Worm (Caenorhabditis elegans) whole organism, L4 larva: ENCODE measurements around the gene srgp-1.

Source experiments
- D1046.2 ChIP-seq: fragments of 200-800 bp; sonication (Bioruptor generic); IDR thresholded peaks from 2 replicates; pipeline ENCODE4 v1.3.6; 2022; ENCODE audit warnings: missing genetic modification characterization, missing compliant biosample characterization
- F26F4.8 ChIP-seq: fragments of 200-800 bp; sonication (Bioruptor generic); conservative IDR thresholded peaks from 2 replicates; pipeline ENCODE4 v1.3.6; 2022; ENCODE audit warnings: missing genetic modification characterization, missing compliant biosample characterization
- F44E2.7 ChIP-seq: fragments of 200-800 bp; sonication (Bioruptor generic); IDR thresholded peaks from 2 replicates; pipeline ENCODE4 v2.1.2; 2022; ENCODE audit warnings: missing genetic modification characterization, missing compliant biosample characterization
- R02D3.7 ChIP-seq: fragments of 150-350 bp; sonication (generic microtip); optimal IDR thresholded peaks from 3 replicates; lab custom pipeline; 2014; ENCODE audit warnings: missing biosample characterization, missing genetic modification characterization
- T26A8.4 ChIP-seq: fragments of 200-800 bp; sonication (Bioruptor generic); IDR thresholded peaks from 2 replicates; pipeline ENCODE4 v1.3.6; 2022; ENCODE audit warnings: missing genetic modification characterization, missing compliant biosample characterization
- Y105C5A.15 ChIP-seq: fragments of 200-800 bp; sonication (Bioruptor generic); IDR thresholded peaks from 2 replicates; pipeline ENCODE4 v1.3.6; 2022; ENCODE audit warnings: missing genetic modification characterization, missing compliant biosample characterization
- Y48G9A.11 ChIP-seq: fragments of 200-800 bp; sonication (Bioruptor generic); IDR thresholded peaks from 2 replicates; pipeline ENCODE4 v1.3.6; 2022; ENCODE audit warnings: missing genetic modification reagents, missing genetic modification characterization, missing compliant biosample characterization
- Y5F2A.4 ChIP-seq: fragments of 200-800 bp; sonication (Bioruptor generic); optimal IDR thresholded peaks from 2 replicates; lab custom pipeline; 2018; ENCODE audit warnings: mild to moderate bottlenecking, missing genetic modification characterization, missing compliant biosample characterization
- Y75B8A.6 ChIP-seq: fragments of 200-800 bp; sonication (Bioruptor generic); IDR thresholded peaks from 2 replicates; pipeline ENCODE4 v1.3.6; 2022; ENCODE audit warnings: missing genetic modification reagents, missing genetic modification characterization, missing compliant biosample characterization
- ZK546.5 ChIP-seq, 2 experiments: sonication (generic microtip); optimal IDR thresholded peaks; 2 replicates each; lab custom pipeline; 2017; ENCODE audit warnings: missing biosample characterization in 2 of 2, missing genetic modification characterization in 2 of 2
- aha-1 ChIP-seq: fragments of 150-350 bp; peaks from one replicate; lab custom pipeline; 2014; ENCODE audit warnings: missing biosample characterization, missing genetic modification characterization
- aly-2 ChIP-seq: sonication (generic microtip); optimal IDR thresholded peaks from 2 replicates; lab custom pipeline; 2018; ENCODE audit warnings: missing biosample characterization, missing genetic modification characterization
- attf-4 ChIP-seq: sonication (generic microtip); optimal IDR thresholded peaks from 3 replicates; lab custom pipeline; 2017; ENCODE audit warnings: missing biosample characterization, missing genetic modification characterization
- ceh-20 ChIP-seq: fragments of 200-800 bp; sonication (Bioruptor generic); IDR thresholded peaks from 2 replicates; pipeline ENCODE4 v1.3.6; 2022; ENCODE audit warnings: missing genetic modification reagents, missing genetic modification characterization, missing compliant biosample characterization
- ceh-62 ChIP-seq: sonication (generic microtip); optimal IDR thresholded peaks from 2 replicates; lab custom pipeline; 2017; ENCODE audit warnings: missing biosample characterization, missing genetic modification characterization
- ceh-82 ChIP-seq: sonication (generic microtip); optimal IDR thresholded peaks from 2 replicates; lab custom pipeline; 2017; ENCODE audit warnings: missing biosample characterization, missing genetic modification characterization
- cey-2 ChIP-seq: sonication (generic microtip); optimal IDR thresholded peaks from 3 replicates; lab custom pipeline; 2017; ENCODE audit warnings: missing genetic modification characterization, mild to moderate bottlenecking, missing compliant biosample characterization, antibody characterized with exemption, borderline replicate concordance; ENCODE audit not compliant: insufficient read depth
- daf-16 ChIP-seq, 3 experiments: sonication (generic microtip); optimal IDR thresholded peaks; 2 replicates each; lab custom pipeline; 2016 to 2017; ENCODE audit warnings: missing genetic modification characterization in 3 of 3, missing genetic modification reagents in 3 of 3, mild to moderate bottlenecking in 2 of 3, missing compliant biosample characterization in 2 of 3, missing biosample characterization in 1 of 3, moderate library complexity in 1 of 3
- daf-19 ChIP-seq: fragments of 200-800 bp; sonication (Bioruptor generic); conservative IDR thresholded peaks from 2 replicates; pipeline ENCODE4 v1.3.6; 2022; ENCODE audit warnings: missing genetic modification characterization, missing compliant biosample characterization
- daf-8 ChIP-seq: fragments of 200-800 bp; sonication (Bioruptor generic); IDR thresholded peaks from 2 replicates; pipeline ENCODE4 v1.3.6; 2022; ENCODE audit warnings: missing genetic modification characterization, missing compliant biosample characterization
- dmd-6 ChIP-seq: fragments of 200-800 bp; sonication (Bioruptor generic); IDR thresholded peaks from 2 replicates; pipeline ENCODE4 v1.3.6; 2022; ENCODE audit warnings: missing genetic modification reagents, missing genetic modification characterization, missing compliant biosample characterization
- dmd-8 ChIP-seq: fragments of 200-800 bp; sonication (Bioruptor generic); IDR thresholded peaks from 2 replicates; pipeline ENCODE4 v1.3.6; 2022; ENCODE audit warnings: missing genetic modification characterization, missing compliant biosample characterization
- egl-43 ChIP-seq: fragments of 200-800 bp; sonication (Bioruptor generic); IDR thresholded peaks from 2 replicates; pipeline ENCODE4 v1.3.6; 2022; ENCODE audit warnings: missing genetic modification reagents, missing genetic modification characterization, missing compliant biosample characterization
- fkh-10 ChIP-seq: fragments of 150-350 bp; optimal IDR thresholded peaks from 2 replicates; lab custom pipeline; 2014; ENCODE audit warnings: missing biosample characterization, missing genetic modification reagents, missing genetic modification characterization
- fos-1 ChIP-seq: fragments of 150-350 bp; optimal IDR thresholded peaks from 2 replicates; lab custom pipeline; 2014; ENCODE audit warnings: missing biosample characterization, missing genetic modification characterization
- hif-1 ChIP-seq, 2 experiments: sonication (generic microtip); optimal IDR thresholded peaks; 2 replicates each; lab custom pipeline; 2016 to 2017; ENCODE audit warnings: missing compliant biosample characterization in 2 of 2, missing genetic modification characterization in 2 of 2, missing genetic modification reagents in 2 of 2, missing genotype in 2 of 2, mild to moderate bottlenecking in 1 of 2
- hmg-1.1 ChIP-seq: fragments of 200-800 bp; sonication (Bioruptor generic); IDR thresholded peaks from 2 replicates; pipeline ENCODE4 v1.3.6; 2022; ENCODE audit warnings: missing genetic modification reagents, missing genetic modification characterization, missing compliant biosample characterization
- lin-13 ChIP-seq: fragments of 150-350 bp; optimal IDR thresholded peaks from 2 replicates; lab custom pipeline; 2014; ENCODE audit warnings: missing biosample characterization, missing genetic modification reagents, missing genetic modification characterization
- lin-15B ChIP-seq: fragments of 150-350 bp; sonication (generic microtip); optimal IDR thresholded peaks from 3 replicates; lab custom pipeline; 2014; ENCODE audit warnings: missing biosample characterization, missing genetic modification characterization
- madf-5 ChIP-seq, 2 experiments: fragments of 200-800 bp; sonication (Bioruptor generic); IDR thresholded peaks; 2 replicates each; pipeline ENCODE4 v1.3.6; 2022; ENCODE audit warnings: missing compliant biosample characterization in 2 of 2, missing genetic modification characterization in 2 of 2
- madf-9 ChIP-seq: fragments of 200-800 bp; sonication (Bioruptor generic); conservative IDR thresholded peaks from 2 replicates; pipeline ENCODE4 v1.3.6; 2022; ENCODE audit warnings: missing genetic modification reagents, missing genetic modification characterization, missing compliant biosample characterization
- mdl-1 ChIP-seq, 2 experiments: fragments of 150-350 bp in 1 of 2; sonication (generic microtip) in 1 of 2; optimal IDR thresholded peaks; 2 replicates each; lab custom pipeline; 2014 to 2017; ENCODE audit warnings: missing biosample characterization in 2 of 2, missing genetic modification characterization in 2 of 2
- mdt-29 ChIP-seq: fragments of 200-800 bp; sonication (Bioruptor generic); IDR thresholded peaks from 2 replicates; pipeline ENCODE4 v1.3.6; 2022; ENCODE audit warnings: missing genetic modification reagents, missing genetic modification characterization, missing compliant biosample characterization
- mes-2 ChIP-seq: sonication (generic microtip); optimal IDR thresholded peaks from 2 replicates; lab custom pipeline; 2016; ENCODE audit warnings: missing genotype, mild to moderate bottlenecking, missing genetic modification characterization, missing compliant biosample characterization; ENCODE audit not compliant: poor library complexity, severe bottlenecking
- nhr-10 ChIP-seq: fragments of 150-350 bp; optimal IDR thresholded peaks from 2 replicates; lab custom pipeline; 2014; ENCODE audit warnings: missing biosample characterization, missing genetic modification characterization
- nhr-111 ChIP-seq: fragments of 200-800 bp; sonication (Bioruptor generic); optimal IDR thresholded peaks from 2 replicates; lab custom pipeline; 2018; ENCODE audit warnings: mild to moderate bottlenecking, missing genetic modification characterization, missing compliant biosample characterization
- nhr-28 ChIP-seq: fragments of 150-350 bp; optimal IDR thresholded peaks from 2 replicates; lab custom pipeline; 2014; ENCODE audit warnings: missing biosample characterization, missing genetic modification characterization
- nhr-6 ChIP-seq: fragments of 150-350 bp; optimal IDR thresholded peaks from 2 replicates; lab custom pipeline; 2014; ENCODE audit warnings: missing biosample characterization, missing genetic modification characterization
- nhr-76 ChIP-seq: fragments of 150-350 bp; optimal IDR thresholded peaks from 2 replicates; lab custom pipeline; 2014; ENCODE audit warnings: missing biosample characterization, missing genetic modification characterization
- php-3 ChIP-seq: fragments of 200-800 bp; sonication (Bioruptor generic); IDR thresholded peaks from 2 replicates; pipeline ENCODE4 v1.3.6; 2022; ENCODE audit warnings: missing genetic modification reagents, missing genetic modification characterization, missing compliant biosample characterization
- pqm-1 ChIP-seq: sonication (generic microtip); optimal IDR thresholded peaks from 2 replicates; lab custom pipeline; 2017; ENCODE audit warnings: missing biosample characterization, missing genetic modification characterization
- sdz-12 ChIP-seq: fragments of 200-800 bp; sonication (Bioruptor generic); optimal IDR thresholded peaks from 2 replicates; lab custom pipeline; 2018; ENCODE audit warnings: mild to moderate bottlenecking, missing genetic modification characterization, missing compliant biosample characterization
- skn-1 ChIP-seq: fragments of 150-350 bp; optimal IDR thresholded peaks from 2 replicates; lab custom pipeline; 2014; ENCODE audit warnings: missing biosample characterization, missing genetic modification characterization
- spr-1 ChIP-seq: sonication (generic microtip); optimal IDR thresholded peaks from 2 replicates; lab custom pipeline; 2016; ENCODE audit warnings: mild to moderate bottlenecking, missing genetic modification characterization, missing compliant biosample characterization
- spr-3 ChIP-seq: fragments of 200-800 bp; sonication (Bioruptor generic); optimal IDR thresholded peaks from 2 replicates; lab custom pipeline; 2018; ENCODE audit warnings: mild to moderate bottlenecking, missing genetic modification characterization, missing compliant biosample characterization
- unc-130 ChIP-seq: sonication (generic microtip); optimal IDR thresholded peaks from 2 replicates; lab custom pipeline; 2016; ENCODE audit warnings: missing genetic modification reagents, missing genetic modification characterization, missing compliant biosample characterization
- unc-62 ChIP-seq, 3 experiments: fragments of 150-350 bp in 1 of 3; sonication (generic microtip); optimal IDR thresholded peaks in 2 of 3; peaks in 1 of 3; 1 replicate in 1 of 3; 2 replicates in 2 of 3; lab custom pipeline; 2014 to 2017; ENCODE audit warnings: missing biosample characterization in 3 of 3, missing genetic modification characterization in 3 of 3, missing genetic modification reagents in 3 of 3, missing genotype in 1 of 3
- zfp-2 ChIP-seq: sonication (generic microtip); optimal IDR thresholded peaks from 2 replicates; lab custom pipeline; 2016; ENCODE audit warnings: mild to moderate bottlenecking, missing genetic modification characterization, missing compliant biosample characterization
- zfp-3 ChIP-seq: fragments of 200-800 bp; sonication (Bioruptor generic); conservative IDR thresholded peaks from 2 replicates; pipeline ENCODE4 v1.3.6; 2022; ENCODE audit warnings: missing genetic modification reagents, missing genetic modification characterization, missing compliant biosample characterization
- zip-2 ChIP-seq: fragments of 150-350 bp; optimal IDR thresholded peaks from 2 replicates; lab custom pipeline; 2014; ENCODE audit warnings: missing biosample characterization, missing genetic modification characterization
- ztf-7 ChIP-seq: fragments of 150-350 bp; optimal IDR thresholded peaks from 2 replicates; lab custom pipeline; 2014; ENCODE audit warnings: missing biosample characterization, missing genetic modification characterization

Gene srgp-1

DNA sequence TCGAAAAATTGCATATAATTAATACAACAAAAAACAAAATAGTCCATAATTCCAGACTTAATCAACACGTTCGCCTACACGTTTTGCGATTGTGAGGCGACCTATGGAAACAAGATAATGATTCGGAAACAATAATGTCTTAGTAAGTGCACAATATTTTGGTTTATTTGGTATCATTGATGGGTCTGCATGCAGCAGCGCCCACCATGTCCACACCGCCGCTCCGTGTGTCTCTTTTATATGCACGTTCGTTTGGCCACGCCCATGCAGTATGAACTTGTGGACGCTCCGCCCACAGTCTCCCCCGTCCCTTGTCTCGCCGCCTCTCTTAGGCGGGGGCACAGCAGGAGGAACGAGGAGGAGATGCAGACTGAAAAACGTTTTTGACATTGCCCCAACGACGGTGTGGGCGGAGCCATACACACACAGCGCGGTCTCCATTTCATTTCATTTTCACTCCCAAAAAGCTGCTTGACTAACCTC, 23.9 kb downstream of the srgp-1 start, which contains the start of gene mig-38 (continued):
- TF ChIP-seq T26A8.4 (GFP tag; lab: Robert Waterston, UW) (no peak), F44E2.7 (GFP tag; lab: Robert Waterston, UW) (no peak), daf-8 (GFP tag; lab: Robert Waterston, UW) (no peak), aha-1 (tag; lab: Kevin White, UChicago) (peak; percentile 98), egl-43 (GFP tag; lab: Robert Waterston, UW) (peak; percentile 74), dmd-6 (GFP tag; lab: Robert Waterston, UW) (peak; percentile 39), ceh-62 (tag; lab: Kevin White, UChicago) (no peak), ceh-20 (GFP tag; lab: Robert Waterston, UW) (peak; percentile 13; the same call in 1 of the 2 replicates), lin-13 (peak; percentile 20), Y5F2A.4 (GFP tag; lab: Kevin White, UChicago) (no peak), pqm-1 (tag; lab: Kevin White, UChicago) (peak; percentile 11), spr-3 (GFP tag; lab: Kevin White, UChicago) (no peak), aly-2 (no peak), unc-130 (GFP tag; lab: Kevin White, UChicago) (no peak), spr-1 (tag; lab: Kevin White, UChicago) (peak; percentile 8), mdl-1 (tag; optimal IDR thresholded peaks at IDR 0.05; lab: Kevin White, UChicago) (peak; percentile 68 to 71), skn-1 (no peak), attf-4 (no peak), fos-1 (no peak), zfp-2 (no peak), nhr-76 (tag; lab: Kevin White, UChicago) (no peak), ztf-7 (tag; lab: Kevin White, UChicago) (no peak), D1046.2 (0 out of 2 replicates have a peak, but pooled peaks have one; percentile 48), Y75B8A.6 (no peak), madf-9 (no peak), zfp-3 (GFP tag; lab: Robert Waterston, UW) (0 out of 2 replicates have a peak, but pooled peaks have one; percentile 36), Y105C5A.15 (GFP tag; lab: Robert Waterston, UW) (0 out of 2 replicates have a peak, but pooled peaks have one; percentile 63), F26F4.8 (GFP tag; lab: Robert Waterston, UW) (no peak), sdz-12 (GFP tag; lab: Kevin White, UChicago) (peak; percentile 65), php-3 (GFP tag; lab: Robert Waterston, UW) (no peak; the same call in 1 of the 2 replicates), zip-2 (tag; lab: Kevin White, UChicago) (no peak), mes-2 (tag; lab: Kevin White, UChicago) (peak; percentile 47), mdt-29 (no peak), cey-2 (tag; lab: Kevin White, UChicago) (no peak), hmg-1.1 (GFP tag; lab: Robert Waterston, UW) (peak; percentile 67), lin-15B (tag; lab: Kevin White, UChicago) (no peak), Y48G9A.11 (no peak), dmd-8 (GFP tag; lab: Robert Waterston, UW) (no peak; the same call in 1 of the 2 replicates), nhr-28 (tag; lab: Kevin White, UChicago) (peak; percentile 34), daf-16 (GFP tag; optimal IDR thresholded peaks at IDR 0.05; lab: Kevin White, UChicago) (peak; percentile 1 to 18), daf-16 (tag; optimal IDR thresholded peaks at IDR 0.05; lab: Kevin White, UChicago) (peak; percentile 55), ceh-82 (tag; lab: Kevin White, UChicago) (no peak), hif-1 (tag; optimal IDR thresholded peaks at IDR 0.05; lab: Kevin White, UChicago) (no peak), daf-19 (GFP tag; lab: Robert Waterston, UW) (0 out of 2 replicates have a peak, but pooled peaks have one; percentile 69), nhr-6 (tag; lab: Kevin White, UChicago) (no peak), fkh-10 (GFP tag; lab: Kevin White, UChicago) (no peak), nhr-10 (tag; lab: Kevin White, UChicago) (no peak), ZK546.5 (tag; optimal IDR thresholded peaks at IDR 0.05; lab: Kevin White, UChicago) (no peak), unc-62 (GFP tag; optimal IDR thresholded peaks at IDR 0.05 in 1 of 2; lab: Kevin White, UChicago) (no peak), unc-62 (tag; optimal IDR thresholded peaks at IDR 0.05; lab: Kevin White, UChicago) (no peak), madf-5 (GFP tag; IDR thresholded peaks at IDR 0.05; lab: Robert Waterston, UW) (no peak), nhr-111 (GFP tag; lab: Kevin White, UChicago) (peak; percentile 7), R02D3.7 (tag; lab: Kevin White, UChicago) (no peak)
